Fruit fly (Drosophila melanogaster) whole organism, embryonic: ENCODE measurements around the gene IntS9.

Experiments used
- Aef1 ChIP-seq: fragments of 200-800 bp; sonication (Bioruptor generic); IDR thresholded peaks from 3 replicates; pipeline ENCODE4 v1.3.6; 2022; ENCODE audit warnings: missing biosample characterization, missing genetic modification characterization
- CG1024 ChIP-seq: fragments of 200-800 bp; sonication (Bioruptor generic); IDR thresholded peaks from 2 replicates; pipeline ENCODE4 v1.3.6; 2022; ENCODE audit warnings: missing biosample characterization, missing genetic modification characterization
- CG10366 ChIP-seq: fragments of 200-800 bp; sonication (Bioruptor generic); IDR thresholded peaks from 2 replicates; pipeline ENCODE4 v1.3.6; 2022; ENCODE audit warnings: missing biosample characterization, missing genetic modification characterization
- CG11723 ChIP-seq: fragments of 200-800 bp; sonication (Bioruptor generic); optimal IDR thresholded peaks from 2 replicates; lab custom pipeline; 2017; ENCODE audit warnings: missing biosample characterization, mild to moderate bottlenecking, missing genetic modification characterization
- CG12659 ChIP-seq: fragments of 200-800 bp; sonication (Bioruptor generic); optimal IDR thresholded peaks from 3 replicates; lab custom pipeline; 2017; ENCODE audit warnings: mild to moderate bottlenecking, missing biosample characterization, missing genetic modification reagents, missing genetic modification characterization
- CG14710 ChIP-seq: fragments of 200-800 bp; sonication (Bioruptor generic); optimal IDR thresholded peaks from 3 replicates; lab custom pipeline; 2019; ENCODE audit warnings: missing biosample characterization, mild to moderate bottlenecking, missing genetic modification characterization, moderate library complexity
- CG16863 ChIP-seq: fragments of 200-800 bp; sonication (Bioruptor generic); optimal IDR thresholded peaks from 3 replicates; lab custom pipeline; 2016; ENCODE audit warnings: missing biosample characterization, missing genetic modification characterization
- CG17612 ChIP-seq: fragments of 200-800 bp; sonication (Bioruptor generic); IDR thresholded peaks from 2 replicates; pipeline ENCODE4 v1.3.6; 2022; ENCODE audit warnings: missing biosample characterization, missing genetic modification characterization
- CG18476 ChIP-seq: fragments of 200-800 bp; sonication (Bioruptor generic); optimal IDR thresholded peaks from 2 replicates; lab custom pipeline; 2016; ENCODE audit warnings: missing biosample characterization, mild to moderate bottlenecking, missing genetic modification characterization
- CG2199 ChIP-seq: fragments of 200-800 bp; sonication (Bioruptor generic); IDR thresholded peaks from 3 replicates; pipeline ENCODE4 v1.3.6; 2022; ENCODE audit warnings: missing biosample characterization, missing genetic modification characterization
- CG2202 ChIP-seq: fragments of 200-800 bp; sonication (Bioruptor generic); optimal IDR thresholded peaks from 2 replicates; lab custom pipeline; 2018; ENCODE audit warnings: missing biosample characterization, mild to moderate bottlenecking, missing genetic modification characterization
- CG2678 ChIP-seq: fragments of 200-800 bp; sonication (Bioruptor generic); optimal IDR thresholded peaks from 3 replicates; lab custom pipeline; 2019; ENCODE audit warnings: missing biosample characterization, mild to moderate bottlenecking, missing genetic modification characterization, moderate library complexity
- CG2875 ChIP-seq: fragments of 200-800 bp; sonication (Bioruptor generic); optimal IDR thresholded peaks from 2 replicates; lab custom pipeline; 2017; ENCODE audit warnings: missing biosample characterization, mild to moderate bottlenecking, missing genetic modification characterization, missing genetic modification reagents
- CG31441 ChIP-seq: fragments of 200-800 bp; sonication (Bioruptor generic); IDR thresholded peaks from 2 replicates; pipeline ENCODE4 v1.3.6; 2022; ENCODE audit warnings: missing biosample characterization, missing genetic modification characterization
- CG34224 ChIP-seq: fragments of 200-800 bp; sonication (Bioruptor generic); IDR thresholded peaks from 3 replicates; pipeline ENCODE4 v1.3.6; 2022; ENCODE audit warnings: missing biosample characterization, missing genetic modification characterization; ENCODE audit not compliant: partially characterized antibody
- CG6813 ChIP-seq: fragments of 200-800 bp; sonication (Bioruptor generic); optimal IDR thresholded peaks from 2 replicates; lab custom pipeline; 2017; ENCODE audit warnings: missing biosample characterization, missing genetic modification characterization, mild to moderate bottlenecking, moderate library complexity, missing genetic modification reagents
- CG6854 ChIP-seq: fragments of 200-800 bp; sonication (Bioruptor generic); optimal IDR thresholded peaks from 3 replicates; lab custom pipeline; 2017; ENCODE audit warnings: missing biosample characterization, mild to moderate bottlenecking, missing genetic modification characterization
- CG8924 ChIP-seq: fragments of 200-800 bp; optimal IDR thresholded peaks from 3 replicates; lab custom pipeline; 2019; ENCODE audit warnings: missing biosample characterization, mild to moderate bottlenecking, missing genetic modification characterization, moderate library complexity
- CG8944 ChIP-seq: fragments of 200-800 bp; sonication (Bioruptor generic); optimal IDR thresholded peaks from 3 replicates; lab custom pipeline; 2016; ENCODE audit warnings: missing biosample characterization, missing genetic modification characterization
- CG9876 ChIP-seq: fragments of 200-800 bp; sonication (Bioruptor generic); optimal IDR thresholded peaks from 2 replicates; lab custom pipeline; 2016; ENCODE audit warnings: missing biosample characterization, missing genetic modification characterization
- CrebB ChIP-seq: fragments of 200-800 bp; sonication (Bioruptor generic); optimal IDR thresholded peaks from 3 replicates; lab custom pipeline; 2018; ENCODE audit warnings: missing biosample characterization, mild to moderate bottlenecking, missing genetic modification characterization
- Deaf1 ChIP-seq: fragments of 200-800 bp; optimal IDR thresholded peaks from 3 replicates; lab custom pipeline; 2019; ENCODE audit warnings: missing biosample characterization, mild to moderate bottlenecking, missing genetic modification characterization, moderate library complexity
- Dip3 ChIP-seq: fragments of 200-800 bp; sonication (Bioruptor generic); optimal IDR thresholded peaks from 3 replicates; lab custom pipeline; 2016; ENCODE audit warnings: missing biosample characterization, missing genetic modification characterization
- Ets65A ChIP-seq: fragments of 200-800 bp; sonication (Bioruptor generic); peaks from one replicate; lab custom pipeline; 2016; ENCODE audit warnings: missing biosample characterization, missing genetic modification characterization
- Fer2 ChIP-seq: fragments of 200-800 bp; sonication (Bioruptor generic); optimal IDR thresholded peaks from 2 replicates; lab custom pipeline; 2018; ENCODE audit warnings: missing biosample characterization, mild to moderate bottlenecking, missing genetic modification characterization, moderate library complexity
- H2.0 ChIP-seq: fragments of 200-800 bp; sonication (Bioruptor generic); IDR thresholded peaks from 2 replicates; pipeline ENCODE4 v1.3.6; 2022; ENCODE audit warnings: missing biosample characterization, missing genetic modification characterization
- Hr39 ChIP-seq: fragments of >200 bp; optimal IDR thresholded peaks from 2 replicates; lab custom pipeline; 2017
- Hr78 ChIP-seq, 2 experiments: fragments of 200-800 bp in 1 of 2; fragments of >200 bp in 1 of 2; sonication (Bioruptor generic) in 1 of 2; optimal IDR thresholded peaks; 2 replicates each; lab custom pipeline; 2017 to 2019; ENCODE audit warnings: missing biosample characterization in 2 of 2, missing genetic modification characterization in 2 of 2, mild to moderate bottlenecking in 1 of 2, moderate library complexity in 1 of 2
- Lpt ChIP-seq: fragments of >200 bp; optimal IDR thresholded peaks from 2 replicates; lab custom pipeline; 2018; ENCODE audit warnings: missing biosample characterization, missing genetic modification characterization
- MBD-R2 ChIP-seq: fragments of 200-800 bp; sonication (Bioruptor generic); IDR thresholded peaks from 2 replicates; pipeline ENCODE4 v1.3.6; 2022; ENCODE audit warnings: missing biosample characterization, missing genetic modification characterization
- Mrtf ChIP-seq: fragments of 200-800 bp; sonication (Bioruptor generic); IDR thresholded peaks from 3 replicates; pipeline ENCODE4 v1.3.6; 2022; ENCODE audit warnings: missing biosample characterization, missing genetic modification characterization
- Opbp ChIP-seq: fragments of 200-800 bp; sonication (Bioruptor generic); IDR thresholded peaks from 3 replicates; pipeline ENCODE4 v1.3.6; 2022; ENCODE audit warnings: missing biosample characterization, missing genetic modification characterization; ENCODE audit not compliant: partially characterized antibody
- ara ChIP-seq: fragments of 200-800 bp; sonication (Bioruptor generic); IDR thresholded peaks from 2 replicates; pipeline ENCODE4 v1.3.6; 2022; ENCODE audit warnings: missing biosample characterization, missing genetic modification characterization
- bowl ChIP-seq: fragments of 200-800 bp; sonication (Bioruptor generic); IDR thresholded peaks from 2 replicates; pipeline ENCODE4 v1.3.6; 2022; ENCODE audit warnings: missing biosample characterization, missing genetic modification characterization
- chinmo ChIP-seq: fragments of 200-800 bp; sonication (Bioruptor generic); IDR thresholded peaks from 4 replicates; pipeline ENCODE4 v1.3.6; 2022; ENCODE audit warnings: missing biosample characterization, missing genetic modification characterization; ENCODE audit not compliant: partially characterized antibody
- eve ChIP-seq, 2 experiments: fragments of >200 bp; optimal IDR thresholded peaks; 2 replicates each; lab custom pipeline; 2017; ENCODE audit warnings: missing biosample characterization in 2 of 2, missing genetic modification characterization in 2 of 2
- exex ChIP-seq: fragments of 200-800 bp; sonication (Bioruptor generic); optimal IDR thresholded peaks from 4 replicates; lab custom pipeline; 2018; ENCODE audit warnings: missing biosample characterization, mild to moderate bottlenecking, missing genetic modification characterization, moderate library complexity
- ken ChIP-seq: fragments of 200-800 bp; sonication (Bioruptor generic); IDR thresholded peaks from 3 replicates; pipeline ENCODE4 v1.3.6; 2022; ENCODE audit warnings: missing biosample characterization, missing genetic modification characterization
- mirr ChIP-seq: fragments of 200-800 bp; sonication (Bioruptor generic); optimal IDR thresholded peaks from 3 replicates; lab custom pipeline; 2018; ENCODE audit warnings: missing biosample characterization, mild to moderate bottlenecking, missing genetic modification characterization
- nerfin-1 ChIP-seq: fragments of 200-800 bp; sonication (Bioruptor generic); optimal IDR thresholded peaks from 3 replicates; lab custom pipeline; 2019; ENCODE audit warnings: missing biosample characterization, mild to moderate bottlenecking, missing genetic modification characterization, moderate library complexity
- phol ChIP-seq: fragments of 200-800 bp; sonication (Bioruptor generic); optimal IDR thresholded peaks from 3 replicates; lab custom pipeline; 2018; ENCODE audit warnings: missing biosample characterization, mild to moderate bottlenecking, missing genetic modification characterization, moderate library complexity
- salm ChIP-seq: fragments of 200-800 bp; sonication (Bioruptor generic); optimal IDR thresholded peaks from 2 replicates; lab custom pipeline; 2018; ENCODE audit warnings: missing biosample characterization, mild to moderate bottlenecking, missing genetic modification characterization
- sisA ChIP-seq: fragments of 200-800 bp; sonication (Bioruptor generic); IDR thresholded peaks from 2 replicates; pipeline ENCODE4 v1.3.6; 2022; ENCODE audit warnings: missing biosample characterization, missing genetic modification characterization
- sqz ChIP-seq: fragments of 200-800 bp; sonication (Bioruptor generic); optimal IDR thresholded peaks from 3 replicates; lab custom pipeline; 2018; ENCODE audit warnings: missing biosample characterization, mild to moderate bottlenecking, missing genetic modification characterization
- stc ChIP-seq: fragments of 200-800 bp; sonication (Bioruptor generic); IDR thresholded peaks from 2 replicates; pipeline ENCODE4 v1.3.6; 2022; ENCODE audit warnings: missing biosample characterization, missing genetic modification characterization
- tap ChIP-seq: fragments of 200-800 bp; optimal IDR thresholded peaks from 3 replicates; lab custom pipeline; 2019; ENCODE audit warnings: missing biosample characterization, mild to moderate bottlenecking, missing genetic modification characterization, moderate library complexity
- tgo ChIP-seq: fragments of 200-800 bp; sonication (Bioruptor generic); IDR thresholded peaks from 3 replicates; pipeline ENCODE4 v1.3.6; 2022; ENCODE audit warnings: missing biosample characterization, missing genetic modification characterization
- tna ChIP-seq: fragments of 200-800 bp; sonication (Bioruptor generic); IDR thresholded peaks from 2 replicates; pipeline ENCODE4 v1.3.6; 2022; ENCODE audit warnings: missing biosample characterization, missing genetic modification characterization; ENCODE audit not compliant: partially characterized antibody
- tup ChIP-seq: fragments of 200-800 bp; sonication (Bioruptor generic); optimal IDR thresholded peaks from 2 replicates; lab custom pipeline; 2016; ENCODE audit warnings: missing biosample characterization, mild to moderate bottlenecking, missing genetic modification characterization, moderate library complexity
- zen2 ChIP-seq: fragments of 200-800 bp; sonication (Bioruptor generic); IDR thresholded peaks from 3 replicates; pipeline ENCODE4 v1.3.6; 2022; ENCODE audit warnings: missing biosample characterization, missing genetic modification characterization; ENCODE audit not compliant: partially characterized antibody
- zfh1 ChIP-seq: fragments of 200-800 bp; sonication (Bioruptor generic); IDR thresholded peaks from 3 replicates; pipeline ENCODE4 v1.3.6; 2022; ENCODE audit warnings: missing biosample characterization, missing genetic modification characterization

IntS9 gene

dm6 chr3L:16136819-16137553 lies 31.6 kb upstream of the IntS9 start (continued):
- TF ChIP-seq tap (tag; lab: Kevin White, UChicago), result no peak
- peak; percentile 88 for TF ChIP-seq Ets65A
- no peak for TF ChIP-seq CG1024 (GFP tag; lab: Robert Waterston, UW)
- 0 out of 4 replicates have a peak, but pooled peaks have one; percentile 48 for TF ChIP-seq chinmo (GFP tag; lab: Robert Waterston, UW)
- no peak for TF ChIP-seq Mrtf (GFP tag; lab: Robert Waterston, UW)
- TF ChIP-seq sisA, result no peak
- TF ChIP-seq Lpt (GFP tag; lab: Kevin White, UChicago), result no peak
- no peak for TF ChIP-seq CG11723 (GFP tag; lab: Kevin White, UChicago)
- no peak for TF ChIP-seq CG10366 (GFP tag; lab: Robert Waterston, UW)
- TF ChIP-seq Hr78 (GFP tag; optimal IDR thresholded peaks at IDR 0.05; lab: Kevin White, UChicago), result peak in 1 of 2 experiments; percentile 6
- TF ChIP-seq exex, result peak; percentile 85
- TF ChIP-seq tna (GFP tag; lab: Robert Waterston, UW), result no peak
- no peak for TF ChIP-seq CG16863 (GFP tag; lab: Kevin White, UChicago)
- TF ChIP-seq CG12659, result no peak
- TF ChIP-seq H2.0 (GFP tag; lab: Robert Waterston, UW), result no peak
- TF ChIP-seq CG17612 (GFP tag; lab: Robert Waterston, UW), result no peak
- no peak for TF ChIP-seq Fer2 (tag; lab: Kevin White, UChicago)
- no peak for TF ChIP-seq CG2678
- no peak for TF ChIP-seq CG2199 (GFP tag; lab: Robert Waterston, UW)
- no peak for TF ChIP-seq zfh1 (GFP tag; lab: Robert Waterston, UW)
- no peak for TF ChIP-seq CG2202 (tag; lab: Kevin White, UChicago)
- TF ChIP-seq tup (GFP tag; lab: Kevin White, UChicago), result no peak
- TF ChIP-seq eve (GFP tag; optimal IDR thresholded peaks at IDR 0.05; lab: Kevin White, UChicago), result no peak
- TF ChIP-seq mirr (GFP tag; lab: Kevin White, UChicago), result no peak
- TF ChIP-seq Dip3 (GFP tag; lab: Kevin White, UChicago), result no peak
- TF ChIP-seq nerfin-1 (tag; lab: Kevin White, UChicago), result no peak
- no peak for TF ChIP-seq bowl (GFP tag; lab: Robert Waterston, UW)
- TF ChIP-seq Aef1, result no peak
- TF ChIP-seq phol (tag; lab: Kevin White, UChicago), result no peak
- no peak for TF ChIP-seq ara (GFP tag; lab: Robert Waterston, UW)
- TF ChIP-seq CG31441, result no peak
- no peak for TF ChIP-seq CG8944 (GFP tag; lab: Kevin White, UChicago)
- no peak for TF ChIP-seq CG14710 (tag; lab: Kevin White, UChicago)
- no peak for TF ChIP-seq salm (tag; lab: Kevin White, UChicago)
- TF ChIP-seq CrebB, result no peak

dm6 chr3L:16132067-16132418 lies 26.6 kb upstream of the IntS9 start:
- TF ChIP-seq tup (GFP tag; lab: Kevin White, UChicago) (no peak), ken (no peak), Hr39 (lab: Kevin White, UChicago) (no peak), sqz (GFP tag; lab: Kevin White, UChicago) (no peak), CG2875 (GFP tag; lab: Kevin White, UChicago) (no peak), stc (0 out of 2 replicates have a peak, but pooled peaks have one; percentile 1), Ets65A (no peak), CG9876 (GFP tag; lab: Kevin White, UChicago) (no peak), CG6854 (no peak), CG34224 (GFP tag; lab: Robert Waterston, UW) (peak; percentile 25; the same call in 1 of the 3 replicates), zfh1 (GFP tag; lab: Robert Waterston, UW) (0 out of 3 replicates have a peak, but pooled peaks have one; percentile 8), tgo (GFP tag; lab: Robert Waterston, UW) (no peak), CG8924 (tag; lab: Kevin White, UChicago) (no peak), zen2 (GFP tag; lab: Robert Waterston, UW) (no peak), CG18476 (no peak), Deaf1 (no peak), Opbp (GFP tag; lab: Robert Waterston, UW) (no peak), MBD-R2 (GFP tag; lab: Robert Waterston, UW) (peak; percentile 9), CG6813 (no peak)
